Fruit fly (Drosophila melanogaster) whole organism, embryonic: ENCODE data around the gene Enoph.
A peak's percentile ranks its signal among the peaks of the same experiment; 100 is the strongest.

Source experiments
- ATbp ChIP-seq: fragments of 200-800 bp; sonication (Bioruptor generic); optimal IDR thresholded peaks from 2 replicates; lab custom pipeline; 2017; ENCODE audit warnings: missing biosample characterization, mild to moderate bottlenecking, missing genetic modification characterization, missing genetic modification reagents
- BtbVII ChIP-seq: fragments of 200-800 bp; sonication (Bioruptor generic); optimal IDR thresholded peaks from 3 replicates; lab custom pipeline; 2017; ENCODE audit warnings: missing biosample characterization, mild to moderate bottlenecking, missing genetic modification characterization
- CG11085 ChIP-seq: fragments of 200-800 bp; sonication (Bioruptor generic); IDR thresholded peaks from 2 replicates; pipeline ENCODE4 v1.3.6; 2022; ENCODE audit warnings: missing biosample characterization, missing genetic modification characterization
- CG12155 ChIP-seq: fragments of 200-800 bp; sonication (Bioruptor generic); optimal IDR thresholded peaks from 3 replicates; lab custom pipeline; 2016; ENCODE audit warnings: missing biosample characterization, missing genetic modification characterization
- CG12769 ChIP-seq: fragments of 200-800 bp; sonication (Bioruptor generic); optimal IDR thresholded peaks from 2 replicates; lab custom pipeline; 2019; ENCODE audit warnings: missing biosample characterization, mild to moderate bottlenecking, missing genetic modification characterization, moderate library complexity
- CG13287 ChIP-seq: fragments of 200-800 bp; sonication (Bioruptor generic); IDR thresholded peaks from 2 replicates; pipeline ENCODE4 v1.3.6; 2022; ENCODE audit warnings: missing biosample characterization, missing genetic modification characterization; ENCODE audit not compliant: partially characterized antibody
- CG14710 ChIP-seq: fragments of 200-800 bp; sonication (Bioruptor generic); optimal IDR thresholded peaks from 3 replicates; lab custom pipeline; 2019; ENCODE audit warnings: missing biosample characterization, mild to moderate bottlenecking, missing genetic modification characterization, moderate library complexity
- CG14965 ChIP-seq: fragments of 200-800 bp; sonication (Bioruptor generic); optimal IDR thresholded peaks from 2 replicates; lab custom pipeline; 2016; ENCODE audit warnings: missing biosample characterization, missing genetic modification characterization, borderline replicate concordance
- CG15601 ChIP-seq: fragments of 200-800 bp; sonication (Bioruptor generic); optimal IDR thresholded peaks from 3 replicates; lab custom pipeline; 2019; ENCODE audit warnings: missing biosample characterization, mild to moderate bottlenecking, missing genetic modification characterization, moderate library complexity
- CG1603 ChIP-seq: fragments of 200-800 bp; sonication (Bioruptor generic); optimal IDR thresholded peaks from 2 replicates; lab custom pipeline; 2019; ENCODE audit warnings: missing biosample characterization, mild to moderate bottlenecking, missing genetic modification characterization, moderate library complexity
- CG17186 ChIP-seq: fragments of 200-800 bp; sonication (Bioruptor generic); optimal IDR thresholded peaks from 3 replicates; lab custom pipeline; 2017; ENCODE audit warnings: missing biosample characterization, missing genetic modification reagents, missing genetic modification characterization
- CG17829 ChIP-seq: fragments of 200-800 bp; optimal IDR thresholded peaks from 2 replicates; lab custom pipeline; 2019; ENCODE audit warnings: missing biosample characterization, mild to moderate bottlenecking, missing genetic modification characterization, moderate library complexity
- CG18262 ChIP-seq: fragments of 200-800 bp; optimal IDR thresholded peaks from 3 replicates; lab custom pipeline; 2019; ENCODE audit warnings: missing biosample characterization, mild to moderate bottlenecking, missing genetic modification characterization, moderate library complexity
- CG2712 ChIP-seq: fragments of 200-800 bp; optimal IDR thresholded peaks from 3 replicates; lab custom pipeline; 2019; ENCODE audit warnings: missing biosample characterization, mild to moderate bottlenecking, missing genetic modification characterization, moderate library complexity
- CG30403 ChIP-seq: fragments of 200-800 bp; sonication (Bioruptor generic); optimal IDR thresholded peaks from 3 replicates; lab custom pipeline; 2016; ENCODE audit warnings: missing biosample characterization, missing genetic modification characterization
- CG34422 ChIP-seq: fragments of 200-800 bp; sonication (Bioruptor generic); IDR thresholded peaks from 3 replicates; pipeline ENCODE4 v1.3.6; 2022; ENCODE audit warnings: missing biosample characterization, missing genetic modification characterization
- CG9797 ChIP-seq: fragments of 200-800 bp; sonication (Bioruptor generic); optimal IDR thresholded peaks from 3 replicates; lab custom pipeline; 2018; ENCODE audit warnings: missing biosample characterization, mild to moderate bottlenecking, missing genetic modification characterization
- Dll ChIP-seq: fragments of 200-800 bp; sonication (Bioruptor generic); IDR thresholded peaks from 4 replicates; pipeline ENCODE4 v1.3.6; 2022; ENCODE audit warnings: missing biosample characterization, missing genetic modification characterization; ENCODE audit not compliant: partially characterized antibody
- Dref ChIP-seq: fragments of 200-800 bp; sonication (Bioruptor generic); IDR thresholded peaks from 2 replicates; pipeline ENCODE4 v1.3.6; 2022; ENCODE audit warnings: missing biosample characterization, missing genetic modification characterization
- E2f1 ChIP-seq: fragments of 200-800 bp; sonication (Bioruptor generic); IDR thresholded peaks from 2 replicates; pipeline ENCODE4 v1.3.6; 2022; ENCODE audit warnings: missing biosample characterization, missing genetic modification characterization
- E2f2 ChIP-seq: fragments of 200-800 bp; sonication (Bioruptor generic); IDR thresholded peaks from 2 replicates; pipeline ENCODE4 v1.3.6; 2022; ENCODE audit warnings: missing biosample characterization, missing genetic modification characterization
- Ets65A ChIP-seq: fragments of 200-800 bp; sonication (Bioruptor generic); peaks from one replicate; lab custom pipeline; 2016; ENCODE audit warnings: missing biosample characterization, missing genetic modification characterization
- H2.0 ChIP-seq: fragments of 200-800 bp; sonication (Bioruptor generic); IDR thresholded peaks from 2 replicates; pipeline ENCODE4 v1.3.6; 2022; ENCODE audit warnings: missing biosample characterization, missing genetic modification characterization
- HmgD ChIP-seq: fragments of 200-800 bp; sonication (Bioruptor generic); optimal IDR thresholded peaks from 3 replicates; lab custom pipeline; 2016; ENCODE audit warnings: missing biosample characterization, missing genetic modification characterization
- HmgZ ChIP-seq: fragments of 200-800 bp; sonication (Bioruptor generic); optimal IDR thresholded peaks from 2 replicates; lab custom pipeline; 2018; ENCODE audit warnings: missing biosample characterization, mild to moderate bottlenecking, missing genetic modification characterization
- Hmr ChIP-seq: fragments of 200-800 bp; sonication (Bioruptor generic); optimal IDR thresholded peaks from 3 replicates; lab custom pipeline; 2017; ENCODE audit warnings: mild to moderate bottlenecking, missing biosample characterization, missing genetic modification reagents, missing genetic modification characterization
- Hr39 ChIP-seq: fragments of >200 bp; optimal IDR thresholded peaks from 2 replicates; lab custom pipeline; 2017
- MESR4 ChIP-seq: fragments of 200-800 bp; sonication (Bioruptor generic); optimal IDR thresholded peaks from 2 replicates; lab custom pipeline; 2018; ENCODE audit warnings: missing biosample characterization, mild to moderate bottlenecking, missing genetic modification characterization, moderate library complexity
- Med ChIP-seq: fragments of 200-800 bp; sonication (Bioruptor generic); peaks from one replicate; lab custom pipeline; 2016; ENCODE audit warnings: missing biosample characterization, missing genetic modification characterization, mild to moderate bottlenecking, inconsistent platforms, moderate library complexity
- Myb ChIP-seq: fragments of 200-800 bp; sonication (Bioruptor generic); optimal IDR thresholded peaks from 2 replicates; lab custom pipeline; 2016; ENCODE audit warnings: missing biosample characterization, missing genetic modification characterization
- Pdp1 ChIP-seq, 2 experiments: fragments of 200-800 bp; sonication (Bioruptor generic); optimal IDR thresholded peaks; 3 replicates each; lab custom pipeline; 2016; ENCODE audit warnings: missing biosample characterization in 2 of 2, missing genetic modification characterization in 2 of 2, mild to moderate bottlenecking in 1 of 2, moderate library complexity in 1 of 2
- Scr ChIP-seq: fragments of 200-800 bp; sonication (Bioruptor generic); IDR thresholded peaks from 2 replicates; pipeline ENCODE4 v1.3.6; 2022; ENCODE audit warnings: missing biosample characterization, missing genetic modification characterization; ENCODE audit not compliant: partially characterized antibody
- Sry-β ChIP-seq: fragments of 200-800 bp; sonication (Bioruptor generic); optimal IDR thresholded peaks from 2 replicates; lab custom pipeline; 2018; ENCODE audit warnings: missing biosample characterization, mild to moderate bottlenecking, missing genetic modification characterization, moderate library complexity
- Sry-δ ChIP-seq: fragments of 200-800 bp; sonication (Bioruptor generic); optimal IDR thresholded peaks from 2 replicates; lab custom pipeline; 2016; ENCODE audit warnings: missing biosample characterization, missing genetic modification characterization
- bigmax ChIP-seq: fragments of 200-800 bp; sonication (Bioruptor generic); optimal IDR thresholded peaks from 2 replicates; lab custom pipeline; 2018; ENCODE audit warnings: missing biosample characterization, mild to moderate bottlenecking, missing genetic modification characterization
- btn ChIP-seq: fragments of 200-800 bp; sonication (Bioruptor generic); optimal IDR thresholded peaks from 2 replicates; lab custom pipeline; 2016; ENCODE audit warnings: missing biosample characterization, missing genetic modification characterization
- caup ChIP-seq: fragments of 200-800 bp; sonication (Bioruptor generic); optimal IDR thresholded peaks from 3 replicates; lab custom pipeline; 2017; ENCODE audit warnings: missing biosample characterization, mild to moderate bottlenecking, missing genetic modification characterization, moderate library complexity; ENCODE audit not compliant: severe bottlenecking
- chn ChIP-seq: fragments of 200-800 bp; sonication (Bioruptor generic); optimal IDR thresholded peaks from 2 replicates; lab custom pipeline; 2016; ENCODE audit warnings: missing biosample characterization, missing genetic modification characterization
- dm ChIP-seq: fragments of 200-800 bp; sonication (Bioruptor generic); optimal IDR thresholded peaks from 3 replicates; lab custom pipeline; 2016; ENCODE audit warnings: missing biosample characterization, missing genetic modification characterization
- fd96Cb ChIP-seq: fragments of 200-800 bp; sonication (Bioruptor generic); optimal IDR thresholded peaks from 2 replicates; lab custom pipeline; 2018; ENCODE audit warnings: missing biosample characterization, mild to moderate bottlenecking, missing genetic modification characterization, moderate library complexity
- fru ChIP-seq: fragments of >200 bp; optimal IDR thresholded peaks from 2 replicates; lab custom pipeline; 2017
- fu2 ChIP-seq: fragments of 200-800 bp; sonication (Bioruptor generic); optimal IDR thresholded peaks from 2 replicates; lab custom pipeline; 2016; ENCODE audit warnings: missing biosample characterization, missing genetic modification characterization
- grau ChIP-seq: fragments of 200-800 bp; optimal IDR thresholded peaks from 3 replicates; lab custom pipeline; 2019; ENCODE audit warnings: missing biosample characterization, mild to moderate bottlenecking, missing genetic modification characterization, moderate library complexity
- gsb ChIP-seq: fragments of 200-800 bp; sonication (Bioruptor generic); IDR thresholded peaks from 2 replicates; pipeline ENCODE4 v1.3.6; 2022; ENCODE audit warnings: missing biosample characterization, missing genetic modification characterization
- gsb-n ChIP-seq: fragments of 200-800 bp; sonication (Bioruptor generic); optimal IDR thresholded peaks from 3 replicates; lab custom pipeline; 2018; ENCODE audit warnings: missing biosample characterization, mild to moderate bottlenecking, missing genetic modification characterization
- kah ChIP-seq: fragments of 200-800 bp; sonication (Bioruptor generic); optimal IDR thresholded peaks from 2 replicates; lab custom pipeline; 2018; ENCODE audit warnings: missing biosample characterization, mild to moderate bottlenecking, missing genetic modification characterization
- p53 ChIP-seq: fragments of 200-800 bp; sonication (Bioruptor generic); optimal IDR thresholded peaks from 2 replicates; lab custom pipeline; 2016; ENCODE audit warnings: missing biosample characterization, missing genetic modification characterization
- row ChIP-seq: fragments of 200-800 bp; sonication (Bioruptor generic); IDR thresholded peaks from 3 replicates; pipeline ENCODE4 v1.3.6; 2022; ENCODE audit warnings: missing biosample characterization, missing genetic modification characterization
- wek ChIP-seq: fragments of 200-800 bp; sonication (Bioruptor generic); optimal IDR thresholded peaks from 3 replicates; lab custom pipeline; 2018; ENCODE audit warnings: missing biosample characterization, mild to moderate bottlenecking, missing genetic modification characterization, moderate library complexity
- wor ChIP-seq: fragments of 200-800 bp; sonication (Bioruptor generic); IDR thresholded peaks from 2 replicates; pipeline ENCODE4 v1.3.6; 2022; ENCODE audit warnings: missing biosample characterization, missing genetic modification characterization
- zen ChIP-seq: fragments of 200-800 bp; sonication (Bioruptor generic); optimal IDR thresholded peaks from 3 replicates; lab custom pipeline; 2018; ENCODE audit warnings: missing biosample characterization, mild to moderate bottlenecking, missing genetic modification characterization, moderate library complexity

Gene Enoph

DNA sequence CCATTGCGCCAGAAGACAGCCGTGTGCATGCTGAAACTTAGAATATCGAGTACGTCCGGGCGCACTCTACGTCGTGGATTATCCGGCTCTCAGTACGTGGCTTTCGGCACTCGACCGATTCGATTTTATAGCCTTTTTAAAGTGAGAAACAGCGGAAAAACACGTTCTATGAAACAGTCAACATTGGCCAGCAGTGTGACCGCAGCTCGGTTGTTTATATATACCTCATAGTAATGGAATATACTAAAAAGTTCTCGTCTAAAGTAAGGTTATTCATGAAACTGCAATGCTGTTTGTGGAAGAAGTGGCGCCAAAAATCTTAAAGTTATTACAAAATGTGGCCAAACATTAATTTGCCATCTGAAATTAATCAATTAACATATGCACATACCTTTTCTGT, 40.8 kb upstream of the Enoph start:
- peak; percentile 66 for TF ChIP-seq CG1603 (tag; lab: Kevin White, UChicago)
- TF ChIP-seq Med, result peak; percentile 53
- peak; percentile 2 for TF ChIP-seq grau
- peak; percentile 24 for TF ChIP-seq Hmr (GFP tag; lab: Kevin White, UChicago)
- no peak for TF ChIP-seq p53 (GFP tag; lab: Kevin White, UChicago)
- no peak for TF ChIP-seq CG12155
- TF ChIP-seq Ets65A (GFP tag; lab: Kevin White, UChicago), result peak; percentile 80
- TF ChIP-seq CG34422 (GFP tag; lab: Robert Waterston, UW), result peak; percentile 7; the same call in 1 of the 3 replicates
- TF ChIP-seq CG12769 (tag; lab: Kevin White, UChicago), result peak; percentile 16
- no peak for TF ChIP-seq gsb-n
- TF ChIP-seq CG13287 (GFP tag; lab: Robert Waterston, UW), result peak; percentile 43; the same call in 1 of the 2 replicates
- TF ChIP-seq fd96Cb (tag; lab: Kevin White, UChicago), result no peak
- 0 out of 4 replicates have a peak, but pooled peaks have one; percentile 23 for TF ChIP-seq Dll (GFP tag; lab: Robert Waterston, UW)
- TF ChIP-seq CG9797 (GFP tag; lab: Kevin White, UChicago), result peak; percentile 82
- no peak for TF ChIP-seq CG18262
- no peak for TF ChIP-seq ATbp (GFP tag; lab: Kevin White, UChicago)
- TF ChIP-seq chn (GFP tag; lab: Kevin White, UChicago), result no peak
- TF ChIP-seq row, result peak; percentile 57
- peak; percentile 76 for TF ChIP-seq wek (GFP tag; lab: Kevin White, UChicago)
- TF ChIP-seq HmgD (GFP tag; lab: Kevin White, UChicago), result peak; percentile 24
- no peak for TF ChIP-seq kah (GFP tag; lab: Kevin White, UChicago)
- peak; percentile 44 for TF ChIP-seq CG17186
- TF ChIP-seq HmgZ (tag; lab: Kevin White, UChicago), result peak; percentile 35
- peak; percentile 11 for TF ChIP-seq CG30403
- TF ChIP-seq Hr39 (lab: Kevin White, UChicago), result no peak
- peak; percentile 14 for TF ChIP-seq Sry-β (GFP tag; lab: Kevin White, UChicago)
- no peak for TF ChIP-seq CG14965 (GFP tag; lab: Kevin White, UChicago)
- peak; percentile 20; the same call in 1 of the 2 replicates for TF ChIP-seq E2f1 (GFP tag; lab: Robert Waterston, UW)
- peak; percentile 27 for TF ChIP-seq dm (GFP tag; lab: Kevin White, UChicago)
- no peak for TF ChIP-seq H2.0 (GFP tag; lab: Robert Waterston, UW)
- peak; percentile 84 for TF ChIP-seq E2f2 (GFP tag; lab: Robert Waterston, UW)
- peak; percentile 45 for TF ChIP-seq CG14710 (tag; lab: Kevin White, UChicago)
- peak; percentile 10 for TF ChIP-seq Myb (GFP tag; lab: Kevin White, UChicago)
- peak; percentile 86 for TF ChIP-seq bigmax (GFP tag; lab: Kevin White, UChicago)
- TF ChIP-seq CG15601, result peak; percentile 21
- TF ChIP-seq CG2712, result peak; percentile 9
- TF ChIP-seq gsb (GFP tag; lab: Robert Waterston, UW), result no peak
- no peak for TF ChIP-seq wor (GFP tag; lab: Robert Waterston, UW)
- TF ChIP-seq btn (GFP tag; lab: Kevin White, UChicago), result no peak
- TF ChIP-seq Sry-δ (GFP tag; lab: Kevin White, UChicago), result peak; percentile 7
- TF ChIP-seq BtbVII (GFP tag; lab: Kevin White, UChicago), result peak; percentile 1
- TF ChIP-seq Scr (GFP tag; lab: Robert Waterston, UW), result 0 out of 2 replicates have a peak, but pooled peaks have one; percentile 12
- peak in 1 of 2 experiments; percentile 15 for TF ChIP-seq Pdp1 (GFP tag; optimal IDR thresholded peaks at IDR 0.05; lab: Kevin White, UChicago)
- no peak for TF ChIP-seq caup (GFP tag; lab: Kevin White, UChicago)
- TF ChIP-seq fu2, result no peak
- TF ChIP-seq CG11085 (GFP tag; lab: Robert Waterston, UW), result no peak
- TF ChIP-seq fru, result no peak
- peak; percentile 22 for TF ChIP-seq CG17829
- no peak for TF ChIP-seq Dref (GFP tag; lab: Robert Waterston, UW)
- peak; percentile 20 for TF ChIP-seq zen (tag; lab: Kevin White, UChicago)
- peak; percentile 83 for TF ChIP-seq MESR4 (GFP tag; lab: Kevin White, UChicago)
